Worm (Caenorhabditis elegans) whole organism, young adult: Measurements from ENCODE around the gene lec-7.

Source experiments
- B0336.3 ChIP-seq: fragments of 200-800 bp; sonication (Bioruptor generic); IDR thresholded peaks from 2 replicates; pipeline ENCODE4 v1.3.6; 2022; ENCODE audit warnings: missing genetic modification characterization, missing compliant biosample characterization
- C17E4.6 ChIP-seq: fragments of 200-800 bp; sonication (Bioruptor generic); IDR thresholded peaks from 2 replicates; pipeline ENCODE4 v1.3.6; 2022; ENCODE audit warnings: missing genetic modification reagents, missing genetic modification characterization, missing compliant biosample characterization
- F33H1.4 ChIP-seq: fragments of 200-800 bp; sonication (Bioruptor generic); IDR thresholded peaks from 2 replicates; pipeline ENCODE4 v1.3.6; 2022; ENCODE audit warnings: missing genetic modification reagents, missing genetic modification characterization, missing compliant biosample characterization
- F57C9.4 ChIP-seq: sonication (generic microtip); optimal IDR thresholded peaks from 2 replicates; lab custom pipeline; 2017; ENCODE audit warnings: mild to moderate bottlenecking, missing genetic modification characterization, missing compliant biosample characterization
- T07F8.4 ChIP-seq: sonication (generic microtip); optimal IDR thresholded peaks from 2 replicates; lab custom pipeline; 2016; ENCODE audit warnings: mild to moderate bottlenecking, missing genetic modification characterization, moderate library complexity, missing compliant biosample characterization
- Y53F4B.3 ChIP-seq: fragments of 200-800 bp; sonication (Bioruptor generic); IDR thresholded peaks from 2 replicates; pipeline ENCODE4 v1.3.6; 2022; ENCODE audit warnings: missing genetic modification reagents, missing genetic modification characterization, missing compliant biosample characterization
- Y79H2A.3 ChIP-seq: fragments of 200-800 bp; sonication (Bioruptor generic); conservative IDR thresholded peaks from 2 replicates; pipeline ENCODE4 v1.3.6; 2022; ENCODE audit warnings: missing genetic modification reagents, missing genetic modification characterization, missing compliant biosample characterization
- Y95B8A.8 ChIP-seq: fragments of 200-800 bp; sonication (Bioruptor generic); IDR thresholded peaks from 2 replicates; pipeline ENCODE4 v1.3.6; 2022; ENCODE audit warnings: missing genetic modification reagents, missing genetic modification characterization, missing compliant biosample characterization
- ceh-91 ChIP-seq: fragments of 200-800 bp; sonication (Bioruptor generic); IDR thresholded peaks from 2 replicates; pipeline ENCODE4 v1.3.6; 2022; ENCODE audit warnings: missing genetic modification reagents, missing genetic modification characterization, missing compliant biosample characterization
- hlh-12 ChIP-seq: sonication (generic microtip); optimal IDR thresholded peaks from 2 replicates; lab custom pipeline; 2016; ENCODE audit warnings: missing genetic modification characterization, missing compliant biosample characterization
- mcd-1 ChIP-seq: fragments of 200-800 bp; sonication (Bioruptor generic); IDR thresholded peaks from 2 replicates; pipeline ENCODE4 v1.3.6; 2022; ENCODE audit warnings: missing genetic modification reagents, missing genetic modification characterization, missing compliant biosample characterization
- mes-4 ChIP-seq: sonication (generic microtip); optimal IDR thresholded peaks from 2 replicates; lab custom pipeline; 2016; ENCODE audit warnings: missing genotype, missing genetic modification characterization, missing compliant biosample characterization
- repo-1 ChIP-seq: sonication (generic microtip); optimal IDR thresholded peaks from 2 replicates; lab custom pipeline; 2017; ENCODE audit warnings: mild to moderate bottlenecking, missing genetic modification characterization, missing compliant biosample characterization
- tbx-9 ChIP-seq: sonication (generic microtip); optimal IDR thresholded peaks from 2 replicates; lab custom pipeline; 2016; ENCODE audit warnings: borderline replicate concordance, missing genetic modification characterization, inconsistent platforms, missing compliant biosample characterization

- no peak for TF ChIP-seq Y53F4B.3 (GFP tag; lab: Robert Waterston, UW)
- TF ChIP-seq C17E4.6 (GFP tag; lab: Robert Waterston, UW), result no peak
- no peak for TF ChIP-seq tbx-9 (tag; lab: Kevin White, UChicago)
- TF ChIP-seq F57C9.4 (tag; lab: Kevin White, UChicago), result no peak
- TF ChIP-seq mcd-1, result no peak
- TF ChIP-seq F33H1.4 (GFP tag; lab: Robert Waterston, UW), result no peak
- TF ChIP-seq Y95B8A.8 (GFP tag; lab: Robert Waterston, UW), result no peak
- TF ChIP-seq Y79H2A.3, result no peak
- no peak for TF ChIP-seq repo-1 (tag; lab: Kevin White, UChicago)
- no peak for TF ChIP-seq hlh-12 (tag; lab: Kevin White, UChicago)
- TF ChIP-seq mes-4, result no peak
- no peak for TF ChIP-seq ceh-91 (GFP tag; lab: Robert Waterston, UW)
- no peak for TF ChIP-seq T07F8.4 (tag; lab: Kevin White, UChicago)
- TF ChIP-seq B0336.3 (GFP tag; lab: Robert Waterston, UW), result no peak
Measured at ce11 chrX:9805426-9805825, 46.4 kb upstream of the lec-7 start.
